Worm (Caenorhabditis elegans): ENCODE measurements around the gene F58E2.4.

- TF ChIP-seq mbf-1 (tag; optimal IDR thresholded peaks at IDR 0.05) (no peak), peb-1 (tag; optimal IDR thresholded peaks at IDR 0.05) (no peak), unc-62 (GFP tag; optimal IDR thresholded peaks at IDR 0.05) (no peak), snpc-4 (tag; optimal IDR thresholded peaks at IDR 0.05) (no peak), nhr-6 (tag; optimal IDR thresholded peaks at IDR 0.05) (no peak), unc-55 (GFP tag; optimal IDR thresholded peaks at IDR 0.05) (no peak), fos-1 (tag; optimal IDR thresholded peaks at IDR 0.05) (no peak), nhr-23 (tag; optimal IDR thresholded peaks at IDR 0.05) (no peak), mdl-1 (tag; optimal IDR thresholded peaks at IDR 0.05) (no peak), ztf-4 (tag; optimal IDR thresholded peaks at IDR 0.05) (no peak), aly-2 (tag; optimal IDR thresholded peaks at IDR 0.05) (no peak), zag-1 (tag; optimal IDR thresholded peaks at IDR 0.05) (no peak), lin-39 (tag; optimal IDR thresholded peaks at IDR 0.05) (no peak)
These were observed 39.0 kb downstream of the F58E2.4 start for ce11 chrIV:3501981-3502736.
